Worm (Caenorhabditis elegans) whole organism, L4/young adult: ENCODE data around the gene F37A8.1.

ENCODE experiments used
- W03F9.2 ChIP-seq: fragments of 150-350 bp; optimal IDR thresholded peaks from 2 replicates; lab custom pipeline; 2014; ENCODE audit warnings: missing biosample characterization, missing genetic modification characterization
- dao-5 ChIP-seq: sonication (generic microtip); optimal IDR thresholded peaks from 2 replicates; lab custom pipeline; 2016; ENCODE audit warnings: missing genotype, missing genetic modification characterization, moderate library complexity, missing compliant biosample characterization

F37A8.1 gene

DNA sequence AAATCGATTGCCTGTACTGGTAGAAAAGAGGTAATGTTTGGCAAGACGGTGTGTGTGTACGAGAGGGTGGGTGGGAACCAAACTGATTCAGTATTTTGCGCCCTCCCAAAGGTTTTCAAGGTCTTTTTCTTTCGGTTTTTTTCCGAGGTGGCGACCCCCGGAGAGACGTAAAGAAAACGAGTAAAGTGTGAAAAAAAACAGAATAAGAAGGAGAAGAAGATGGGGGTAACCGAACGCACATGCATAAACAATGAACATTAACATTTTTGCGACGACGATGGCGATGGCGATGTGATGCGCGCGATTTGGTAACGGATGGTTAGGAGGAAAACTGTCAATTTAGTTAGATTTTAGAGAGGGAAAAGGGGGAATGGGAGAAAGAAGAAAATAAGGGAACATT, 50.2 kb downstream of the F37A8.1 start:
- TF ChIP-seq dao-5 (tag; lab: Kevin White, UChicago) (no peak), W03F9.2 (no peak)
